Worm (Caenorhabditis elegans): ENCODE results near the gene C02F12.8.

Gene C02F12.8

ce11 chrX:3709747-3710146 is 16.7 kb upstream of the C02F12.8 start:
- TF ChIP-seq jun-1 (tag; optimal IDR thresholded peaks at IDR 0.05): no peak
- TF ChIP-seq fkh-4 (tag; optimal IDR thresholded peaks at IDR 0.05; ENCODE audit: borderline replicate concordance): peak; percentile 80
- peak; percentile 4 for TF ChIP-seq snu-23 (GFP tag; optimal IDR thresholded peaks at IDR 0.05)
- TF ChIP-seq snpc-4 (tag; optimal IDR thresholded peaks at IDR 0.05): no peak
- peak; percentile 33 for TF ChIP-seq lin-14 (GFP tag; optimal IDR thresholded peaks at IDR 0.05)
- TF ChIP-seq ztf-4 (tag; optimal IDR thresholded peaks at IDR 0.05): no peak
- peak; percentile 94 for TF ChIP-seq dsc-1 (tag; optimal IDR thresholded peaks at IDR 0.05)
- TF ChIP-seq efl-1 (optimal IDR thresholded peaks at IDR 0.05): no peak
- peak in 1 of 2 experiments; percentile 70 for TF ChIP-seq efl-1 (GFP tag; optimal IDR thresholded peaks at IDR 0.05 in 1 of 2)
- TF ChIP-seq Y116A8C.19 (tag; optimal IDR thresholded peaks at IDR 0.05; ENCODE audit: borderline replicate concordance): no peak
- TF ChIP-seq nhr-71 (tag; optimal IDR thresholded peaks at IDR 0.05): peak; percentile 50
- peak; percentile 32 for TF ChIP-seq rnt-1 (tag; optimal IDR thresholded peaks at IDR 0.05)
- no peak for TF ChIP-seq mab-9 (GFP tag; IDR thresholded peaks at IDR 0.05)

- TF ChIP-seq unc-30 (tag; optimal IDR thresholded peaks at IDR 0.05) (no peak), fkh-8 (tag; optimal IDR thresholded peaks at IDR 0.05) (no peak), alr-1 (tag; optimal IDR thresholded peaks at IDR 0.05; ENCODE audit: borderline replicate concordance) (no peak), sup-37 (GFP tag; optimal IDR thresholded peaks at IDR 0.05) (no peak), lin-14 (GFP tag; optimal IDR thresholded peaks at IDR 0.05) (peak; percentile 37), zip-4 (GFP tag; optimal IDR thresholded peaks at IDR 0.05) (no peak), mep-1 (tag; optimal IDR thresholded peaks at IDR 0.05) (no peak), zag-1 (tag; optimal IDR thresholded peaks at IDR 0.05) (no peak), lin-15B (tag; optimal IDR thresholded peaks at IDR 0.05) (no peak), rnt-1 (tag; optimal IDR thresholded peaks at IDR 0.05) (peak; percentile 68), ceh-63 (GFP tag; optimal IDR thresholded peaks at IDR 0.05) (no peak), ets-5 (GFP tag; IDR thresholded peaks at IDR 0.05) (no peak), egl-13 (tag; optimal IDR thresholded peaks at IDR 0.05) (no peak), egl-27 (tag; optimal IDR thresholded peaks at IDR 0.05) (no peak), pax-3 (tag; optimal IDR thresholded peaks at IDR 0.05) (no peak), ceh-90 (tag; optimal IDR thresholded peaks at IDR 0.05) (no peak), lsy-2 (tag; optimal IDR thresholded peaks at IDR 0.05) (no peak), aha-1 (tag; optimal IDR thresholded peaks at IDR 0.05) (no peak), ztf-11 (tag; optimal IDR thresholded peaks at IDR 0.05) (no peak), fkh-4 (tag; optimal IDR thresholded peaks at IDR 0.05; ENCODE audit: borderline replicate concordance) (no peak), nhr-77 (tag; optimal IDR thresholded peaks at IDR 0.05) (no peak), lin-13 (GFP tag; optimal IDR thresholded peaks at IDR 0.05) (no peak), dsc-1 (tag; optimal IDR thresholded peaks at IDR 0.05) (peak; percentile 31), nhr-237 (tag; optimal IDR thresholded peaks at IDR 0.05) (no peak), ama-1 (optimal IDR thresholded peaks at IDR 0.05) (no peak), nhr-71 (tag; optimal IDR thresholded peaks at IDR 0.05) (peak; percentile 61), irx-1 (tag; optimal IDR thresholded peaks at IDR 0.05) (no peak), snu-23 (GFP tag; optimal IDR thresholded peaks at IDR 0.05) (peak; percentile 17), nhr-11 (tag; optimal IDR thresholded peaks at IDR 0.05) (no peak), nhr-47 (tag; optimal IDR thresholded peaks at IDR 0.05) (no peak), hlh-4 (tag; optimal IDR thresholded peaks at IDR 0.05) (no peak), mef-2 (tag; optimal IDR thresholded peaks at IDR 0.05) (no peak), aly-2 (tag; optimal IDR thresholded peaks at IDR 0.05) (no peak), isw-1 (GFP tag; IDR thresholded peaks at IDR 0.05) (no peak)
These were observed 13.3 kb upstream of the C02F12.8 start for ce11 chrX:3706319-3706718.

- TF ChIP-seq aha-1 (tag; optimal IDR thresholded peaks at IDR 0.05) (no peak), efl-3 (GFP tag; optimal IDR thresholded peaks at IDR 0.05) (no peak), rnt-1 (tag; optimal IDR thresholded peaks at IDR 0.05) (peak; percentile 1), fkh-8 (tag; optimal IDR thresholded peaks at IDR 0.05) (peak; percentile 43), elt-2 (tag; optimal IDR thresholded peaks at IDR 0.05) (no peak), sptf-1 (tag; optimal IDR thresholded peaks at IDR 0.05) (no peak), lin-39 (tag; optimal IDR thresholded peaks at IDR 0.05) (no peak), mab-9 (GFP tag; IDR thresholded peaks at IDR 0.05) (no peak), ceh-63 (GFP tag; optimal IDR thresholded peaks at IDR 0.05) (no peak), lin-14 (GFP tag; optimal IDR thresholded peaks at IDR 0.05) (peak; percentile 47), nhr-71 (tag; optimal IDR thresholded peaks at IDR 0.05) (peak; percentile 39), Y116A8C.19 (tag; optimal IDR thresholded peaks at IDR 0.05; ENCODE audit: borderline replicate concordance) (no peak), unc-86 (tag; optimal IDR thresholded peaks at IDR 0.05) (peak; percentile 24), sox-4 (tag; optimal IDR thresholded peaks at IDR 0.05) (no peak), elt-3 (tag; optimal IDR thresholded peaks at IDR 0.05) (no peak), C04F5.9 (tag; optimal IDR thresholded peaks at IDR 0.05) (no peak)
These were observed 12.3 kb upstream of the C02F12.8 start for ce11 chrX:3705319-3705718.
